Worm (Caenorhabditis elegans) whole organism, young adult: Measurements from ENCODE around the gene zmp-3.

ENCODE experiments used
- cebp-1 ChIP-seq, 2 experiments: fragments of 200-800 bp in 1 of 2; sonication (Bioruptor generic) in 1 of 2; sonication (generic microtip) in 1 of 2; IDR thresholded peaks in 1 of 2; optimal IDR thresholded peaks in 1 of 2; 2 replicates each; pipeline versions ENCODE4 v1.3.6 to Lab custom; 2017 to 2022; ENCODE audit warnings: missing compliant biosample characterization in 2 of 2, missing genetic modification characterization in 2 of 2, mild to moderate bottlenecking in 1 of 2, missing genetic modification reagents in 1 of 2, moderate library complexity in 1 of 2
- ceh-27 ChIP-seq: fragments of 200-800 bp; sonication (Bioruptor generic); optimal IDR thresholded peaks from 2 replicates; lab custom pipeline; 2018; ENCODE audit warnings: mild to moderate bottlenecking, missing genetic modification characterization, moderate library complexity, missing compliant biosample characterization
- ets-4 ChIP-seq: fragments of 200-800 bp; sonication (Bioruptor generic); optimal IDR thresholded peaks from 2 replicates; lab custom pipeline; 2018; ENCODE audit warnings: mild to moderate bottlenecking, missing genetic modification characterization, missing compliant biosample characterization
- fkh-3 ChIP-seq: sonication (generic microtip); optimal IDR thresholded peaks from 2 replicates; lab custom pipeline; 2016; ENCODE audit warnings: mild to moderate bottlenecking, missing genetic modification characterization, missing compliant biosample characterization
- hlh-26 ChIP-seq: fragments of 200-800 bp; sonication (Bioruptor generic); conservative IDR thresholded peaks from 2 replicates; pipeline ENCODE4 v1.3.6; 2022; ENCODE audit warnings: missing genetic modification reagents, missing genetic modification characterization, missing compliant biosample characterization
- rcor-1 ChIP-seq: fragments of 200-800 bp; sonication (Bioruptor generic); IDR thresholded peaks from 2 replicates; pipeline ENCODE4 v1.3.6; 2022; ENCODE audit warnings: missing genetic modification reagents, missing genetic modification characterization, missing compliant biosample characterization
- snpc-4 ChIP-seq, 5 experiments: fragments of 150-350 bp in 1 of 5; sonication (generic microtip) in 4 of 5; optimal IDR thresholded peaks; 2 replicates each; lab custom pipeline; 2014 to 2018; ENCODE audit warnings: missing genetic modification characterization in 5 of 5, missing biosample characterization in 3 of 5, antibody characterized with exemption in 2 of 5, mild to moderate bottlenecking in 2 of 5, missing compliant biosample characterization in 2 of 5, missing genotype in 2 of 5, moderate library complexity in 2 of 5, missing genetic modification reagents in 1 of 5
- tbp1 ChIP-seq: fragments of 200-800 bp; sonication (Bioruptor generic); optimal IDR thresholded peaks from 2 replicates; lab custom pipeline; 2018; ENCODE audit warnings: mild to moderate bottlenecking, missing genetic modification characterization, missing compliant biosample characterization
- unc-62 ChIP-seq: fragments of 150-350 bp; optimal IDR thresholded peaks from 2 replicates; lab custom pipeline; 2014; ENCODE audit warnings: missing biosample characterization, missing genetic modification reagents, missing genetic modification characterization

DNA sequence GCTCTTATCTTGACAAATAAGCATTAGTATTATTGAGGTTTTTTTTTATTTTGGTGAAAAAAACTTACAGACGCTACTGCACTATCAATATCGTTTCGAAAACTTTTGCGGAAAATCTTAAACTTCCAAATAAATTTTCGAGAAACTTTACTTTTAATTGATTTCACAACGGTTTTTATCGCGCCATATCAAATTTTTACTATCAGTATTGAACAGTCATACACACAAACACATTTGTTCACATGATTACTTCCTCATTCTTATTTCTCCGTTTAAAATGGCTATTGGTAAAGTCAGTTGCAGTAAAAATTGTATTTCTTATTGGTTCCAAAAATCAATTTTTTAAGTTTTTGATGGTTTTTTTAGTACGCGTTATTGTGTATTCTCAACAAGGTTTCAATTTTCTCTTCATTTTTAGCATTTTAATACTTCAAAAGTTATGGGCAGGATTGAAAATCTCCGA is 13.2 kb downstream of the zmp-3 start, which contains the start of gene pals-32:
- TF ChIP-seq ceh-27 (GFP tag; lab: Kevin White, UChicago) (no peak), cebp-1 (GFP tag; IDR thresholded peaks at IDR 0.05; lab: Robert Waterston, UW) (no peak), cebp-1 (tag; optimal IDR thresholded peaks at IDR 0.05; lab: Kevin White, UChicago) (no peak), fkh-3 (no peak), unc-62 (GFP tag; lab: Kevin White, UChicago) (no peak), snpc-4 (GFP tag; optimal IDR thresholded peaks at IDR 0.05; lab: Kevin White, UChicago) (no peak), snpc-4 (tag; optimal IDR thresholded peaks at IDR 0.05; lab: Kevin White, UChicago) (no peak), ets-4 (no peak), rcor-1 (GFP tag; lab: Robert Waterston, UW) (no peak), tbp1 (GFP tag; lab: Kevin White, UChicago) (no peak), hlh-26 (GFP tag; lab: Robert Waterston, UW) (no peak)
